Worm (Caenorhabditis elegans) whole organism, L4 larva: ENCODE results near the gene F18G5.1.

ENCODE experiments used
- D1046.2 ChIP-seq: fragments of 200-800 bp; sonication (Bioruptor generic); IDR thresholded peaks from 2 replicates; pipeline ENCODE4 v1.3.6; 2022; ENCODE audit warnings: missing genetic modification characterization, missing compliant biosample characterization
- F10B5.3 ChIP-seq: sonication (generic microtip); optimal IDR thresholded peaks from 2 replicates; lab custom pipeline; 2016; ENCODE audit warnings: mild to moderate bottlenecking, missing genetic modification characterization, missing compliant biosample characterization
- F26F4.8 ChIP-seq: fragments of 200-800 bp; sonication (Bioruptor generic); conservative IDR thresholded peaks from 2 replicates; pipeline ENCODE4 v1.3.6; 2022; ENCODE audit warnings: missing genetic modification characterization, missing compliant biosample characterization
- F44E2.7 ChIP-seq: fragments of 200-800 bp; sonication (Bioruptor generic); IDR thresholded peaks from 2 replicates; pipeline ENCODE4 v2.1.2; 2022; ENCODE audit warnings: missing genetic modification characterization, missing compliant biosample characterization
- T20F7.1 ChIP-seq: fragments of 200-800 bp; sonication (Bioruptor generic); optimal IDR thresholded peaks from 2 replicates; lab custom pipeline; 2018; ENCODE audit warnings: mild to moderate bottlenecking, missing genetic modification characterization, missing compliant biosample characterization
- Y48G9A.11 ChIP-seq: fragments of 200-800 bp; sonication (Bioruptor generic); IDR thresholded peaks from 2 replicates; pipeline ENCODE4 v1.3.6; 2022; ENCODE audit warnings: missing genetic modification reagents, missing genetic modification characterization, missing compliant biosample characterization
- ZK546.5 ChIP-seq, 2 experiments: sonication (generic microtip); optimal IDR thresholded peaks; 2 replicates each; lab custom pipeline; 2017; ENCODE audit warnings: missing biosample characterization in 2 of 2, missing genetic modification characterization in 2 of 2
- aha-1 ChIP-seq: fragments of 150-350 bp; peaks from one replicate; lab custom pipeline; 2014; ENCODE audit warnings: missing biosample characterization, missing genetic modification characterization
- ceh-20 ChIP-seq: fragments of 200-800 bp; sonication (Bioruptor generic); IDR thresholded peaks from 2 replicates; pipeline ENCODE4 v1.3.6; 2022; ENCODE audit warnings: missing genetic modification reagents, missing genetic modification characterization, missing compliant biosample characterization
- ceh-28 ChIP-seq: fragments of 150-350 bp; optimal IDR thresholded peaks from 2 replicates; lab custom pipeline; 2014; ENCODE audit warnings: missing biosample characterization, missing genetic modification reagents, missing genetic modification characterization
- ceh-32 ChIP-seq: sonication (generic microtip); optimal IDR thresholded peaks from 2 replicates; lab custom pipeline; 2016; ENCODE audit warnings: mild to moderate bottlenecking, missing genetic modification characterization, missing compliant biosample characterization; ENCODE audit not compliant: poor library complexity
- cey-2 ChIP-seq: sonication (generic microtip); optimal IDR thresholded peaks from 3 replicates; lab custom pipeline; 2017; ENCODE audit warnings: missing genetic modification characterization, mild to moderate bottlenecking, missing compliant biosample characterization, antibody characterized with exemption, borderline replicate concordance; ENCODE audit not compliant: insufficient read depth
- daf-16 ChIP-seq, 3 experiments: sonication (generic microtip); optimal IDR thresholded peaks; 2 replicates each; lab custom pipeline; 2016 to 2017; ENCODE audit warnings: missing genetic modification characterization in 3 of 3, missing genetic modification reagents in 3 of 3, mild to moderate bottlenecking in 2 of 3, missing compliant biosample characterization in 2 of 3, missing biosample characterization in 1 of 3, moderate library complexity in 1 of 3
- daf-19 ChIP-seq: fragments of 200-800 bp; sonication (Bioruptor generic); conservative IDR thresholded peaks from 2 replicates; pipeline ENCODE4 v1.3.6; 2022; ENCODE audit warnings: missing genetic modification characterization, missing compliant biosample characterization
- dmd-6 ChIP-seq: fragments of 200-800 bp; sonication (Bioruptor generic); IDR thresholded peaks from 2 replicates; pipeline ENCODE4 v1.3.6; 2022; ENCODE audit warnings: missing genetic modification reagents, missing genetic modification characterization, missing compliant biosample characterization
- dmd-8 ChIP-seq: fragments of 200-800 bp; sonication (Bioruptor generic); IDR thresholded peaks from 2 replicates; pipeline ENCODE4 v1.3.6; 2022; ENCODE audit warnings: missing genetic modification characterization, missing compliant biosample characterization
- dmd-9 ChIP-seq: fragments of 200-800 bp; sonication (Bioruptor generic); IDR thresholded peaks from 2 replicates; pipeline ENCODE4 v1.3.6; 2022; ENCODE audit warnings: missing genetic modification reagents, missing genetic modification characterization, missing compliant biosample characterization
- dpl-1 ChIP-seq: fragments of 150-350 bp; optimal IDR thresholded peaks from 2 replicates; lab custom pipeline; 2014; ENCODE audit warnings: missing biosample characterization, missing genetic modification reagents, missing genetic modification characterization
- dve-1 ChIP-seq: sonication (generic microtip); optimal IDR thresholded peaks from 2 replicates; lab custom pipeline; 2017; ENCODE audit warnings: antibody characterized with exemption, mild to moderate bottlenecking, missing genetic modification characterization, missing compliant biosample characterization; ENCODE audit not compliant: insufficient read depth
- gei-8 ChIP-seq: fragments of 200-800 bp; sonication (Bioruptor generic); optimal IDR thresholded peaks from 2 replicates; lab custom pipeline; 2018; ENCODE audit warnings: mild to moderate bottlenecking, missing genetic modification characterization, missing compliant biosample characterization
- hif-1 ChIP-seq, 2 experiments: sonication (generic microtip); optimal IDR thresholded peaks; 2 replicates each; lab custom pipeline; 2016 to 2017; ENCODE audit warnings: missing compliant biosample characterization in 2 of 2, missing genetic modification characterization in 2 of 2, missing genetic modification reagents in 2 of 2, missing genotype in 2 of 2, mild to moderate bottlenecking in 1 of 2
- hlh-11 ChIP-seq: fragments of 200-800 bp; sonication (Bioruptor generic); optimal IDR thresholded peaks from 2 replicates; lab custom pipeline; 2018; ENCODE audit warnings: mild to moderate bottlenecking, missing genetic modification characterization, missing compliant biosample characterization
- hlh-30 ChIP-seq: sonication (generic microtip); optimal IDR thresholded peaks from 2 replicates; lab custom pipeline; 2017; ENCODE audit warnings: antibody characterized with exemption, mild to moderate bottlenecking, missing genetic modification characterization, missing compliant biosample characterization; ENCODE audit not compliant: insufficient read depth
- hmg-1.1 ChIP-seq: fragments of 200-800 bp; sonication (Bioruptor generic); IDR thresholded peaks from 2 replicates; pipeline ENCODE4 v1.3.6; 2022; ENCODE audit warnings: missing genetic modification reagents, missing genetic modification characterization, missing compliant biosample characterization
- lim-7 ChIP-seq: fragments of 200-800 bp; sonication (Bioruptor generic); IDR thresholded peaks from 2 replicates; pipeline ENCODE4 v1.3.6; 2022; ENCODE audit warnings: missing genetic modification characterization, missing compliant biosample characterization
- lsy-2 ChIP-seq, 2 experiments: fragments of 150-350 bp in 1 of 2; sonication (generic microtip) in 1 of 2; optimal IDR thresholded peaks; 2 replicates each; lab custom pipeline; 2014 to 2017; ENCODE audit warnings: missing biosample characterization in 2 of 2, missing genetic modification characterization in 2 of 2
- mdl-1 ChIP-seq, 2 experiments: fragments of 150-350 bp in 1 of 2; sonication (generic microtip) in 1 of 2; optimal IDR thresholded peaks; 2 replicates each; lab custom pipeline; 2014 to 2017; ENCODE audit warnings: missing biosample characterization in 2 of 2, missing genetic modification characterization in 2 of 2
- mep-1 ChIP-seq: fragments of 150-350 bp; sonication (generic microtip); optimal IDR thresholded peaks from 3 replicates; lab custom pipeline; 2014; ENCODE audit warnings: missing biosample characterization, missing genetic modification characterization
- mxl-3 ChIP-seq: fragments of 200-800 bp; sonication (Bioruptor generic); optimal IDR thresholded peaks from 2 replicates; lab custom pipeline; 2018; ENCODE audit warnings: mild to moderate bottlenecking, missing genetic modification characterization, missing compliant biosample characterization
- nhr-11 ChIP-seq: fragments of 150-350 bp; optimal IDR thresholded peaks from 2 replicates; lab custom pipeline; 2014; ENCODE audit warnings: missing biosample characterization, missing genetic modification characterization
- nhr-25 ChIP-seq: sonication (generic microtip); optimal IDR thresholded peaks from 2 replicates; lab custom pipeline; 2017; ENCODE audit warnings: missing genetic modification characterization, mild to moderate bottlenecking, missing compliant biosample characterization, antibody characterized with exemption, moderate library complexity, borderline replicate concordance; ENCODE audit not compliant: insufficient read depth
- nhr-28 ChIP-seq: fragments of 150-350 bp; optimal IDR thresholded peaks from 2 replicates; lab custom pipeline; 2014; ENCODE audit warnings: missing biosample characterization, missing genetic modification characterization
- nhr-42 ChIP-seq: fragments of 200-800 bp; sonication (Bioruptor generic); IDR thresholded peaks from 2 replicates; pipeline ENCODE4 v1.3.6; 2022; ENCODE audit warnings: missing genetic modification characterization, missing compliant biosample characterization
- nhr-48 ChIP-seq: sonication (generic microtip); optimal IDR thresholded peaks from 2 replicates; lab custom pipeline; 2016; ENCODE audit warnings: mild to moderate bottlenecking, missing genetic modification characterization, missing compliant biosample characterization
- pha-4 ChIP-seq, 2 experiments: fragments of 150-350 bp in 1 of 2; fragments of 200-800 bp in 1 of 2; sonication (Bioruptor generic) in 1 of 2; IDR thresholded peaks in 1 of 2; optimal IDR thresholded peaks in 1 of 2; 2 replicates each; pipeline versions ENCODE4 v1.3.6 to Lab custom; 2014 to 2022; ENCODE audit warnings: missing genetic modification characterization in 2 of 2, missing genetic modification reagents in 2 of 2, missing biosample characterization in 1 of 2, missing compliant biosample characterization in 1 of 2
- php-3 ChIP-seq: fragments of 200-800 bp; sonication (Bioruptor generic); IDR thresholded peaks from 2 replicates; pipeline ENCODE4 v1.3.6; 2022; ENCODE audit warnings: missing genetic modification reagents, missing genetic modification characterization, missing compliant biosample characterization
- pqm-1 ChIP-seq: sonication (generic microtip); optimal IDR thresholded peaks from 2 replicates; lab custom pipeline; 2017; ENCODE audit warnings: missing biosample characterization, missing genetic modification characterization
- rbr-2 ChIP-seq: sonication (generic microtip); optimal IDR thresholded peaks from 2 replicates; lab custom pipeline; 2016; ENCODE audit warnings: missing genotype, missing genetic modification characterization, missing compliant biosample characterization
- saeg-2 ChIP-seq: fragments of 200-800 bp; sonication (Bioruptor generic); IDR thresholded peaks from 2 replicates; pipeline ENCODE4 v1.3.6; 2022; ENCODE audit warnings: missing genetic modification reagents, missing genetic modification characterization, missing compliant biosample characterization
- sdz-12 ChIP-seq: fragments of 200-800 bp; sonication (Bioruptor generic); optimal IDR thresholded peaks from 2 replicates; lab custom pipeline; 2018; ENCODE audit warnings: mild to moderate bottlenecking, missing genetic modification characterization, missing compliant biosample characterization
- snpc-1.2 ChIP-seq: fragments of 200-800 bp; sonication (Bioruptor generic); IDR thresholded peaks from 2 replicates; pipeline ENCODE4 v1.3.6; 2022; ENCODE audit warnings: missing genetic modification reagents, missing genetic modification characterization, missing compliant biosample characterization
- spr-1 ChIP-seq: sonication (generic microtip); optimal IDR thresholded peaks from 2 replicates; lab custom pipeline; 2016; ENCODE audit warnings: mild to moderate bottlenecking, missing genetic modification characterization, missing compliant biosample characterization
- spr-3 ChIP-seq: fragments of 200-800 bp; sonication (Bioruptor generic); optimal IDR thresholded peaks from 2 replicates; lab custom pipeline; 2018; ENCODE audit warnings: mild to moderate bottlenecking, missing genetic modification characterization, missing compliant biosample characterization
- unc-62 ChIP-seq, 3 experiments: fragments of 150-350 bp in 1 of 3; sonication (generic microtip); optimal IDR thresholded peaks in 2 of 3; peaks in 1 of 3; 1 replicate in 1 of 3; 2 replicates in 2 of 3; lab custom pipeline; 2014 to 2017; ENCODE audit warnings: missing biosample characterization in 3 of 3, missing genetic modification characterization in 3 of 3, missing genetic modification reagents in 3 of 3, missing genotype in 1 of 3
- zag-1 ChIP-seq: fragments of 150-350 bp; optimal IDR thresholded peaks from 2 replicates; lab custom pipeline; 2014; ENCODE audit warnings: missing biosample characterization, missing genetic modification characterization
- zfp-2 ChIP-seq: sonication (generic microtip); optimal IDR thresholded peaks from 2 replicates; lab custom pipeline; 2016; ENCODE audit warnings: mild to moderate bottlenecking, missing genetic modification characterization, missing compliant biosample characterization

The F18G5.1 gene

ce11 chrX:9259552-9259951 lies at the start of gene F18G5.1:
F18G5.1 (plus strand) TSS chrX:9259852.
- TF ChIP-seq dve-1 (no peak), zag-1 (tag; lab: Kevin White, UChicago) (no peak), nhr-42 (no peak), cey-2 (no peak), lim-7 (GFP tag; lab: Robert Waterston, UW) (no peak), pha-4 (GFP tag; IDR thresholded peaks at IDR 0.05; lab: Robert Waterston, UW) (no peak), pha-4 (tag; optimal IDR thresholded peaks at IDR 0.05; lab: Kevin White, UChicago) (no peak), hmg-1.1 (no peak), ceh-20 (no peak), mdl-1 (tag; optimal IDR thresholded peaks at IDR 0.05; lab: Kevin White, UChicago) (no peak), zfp-2 (tag; lab: Kevin White, UChicago) (no peak), nhr-48 (no peak), ZK546.5 (tag; optimal IDR thresholded peaks at IDR 0.05; lab: Kevin White, UChicago) (no peak), F10B5.3 (tag; lab: Kevin White, UChicago) (no peak), spr-3 (GFP tag; lab: Kevin White, UChicago) (no peak), ceh-28 (no peak)

ce11 chrX:9210086-9210485 lies 49.6 kb upstream of the F18G5.1 start:
- TF ChIP-seq dmd-8 (no peak), ceh-32 (tag; lab: Kevin White, UChicago) (no peak), nhr-28 (tag; lab: Kevin White, UChicago) (peak; percentile 61), php-3 (GFP tag; lab: Robert Waterston, UW) (0 out of 2 replicates have a peak, but pooled peaks have one; percentile 27), cey-2 (no peak), F44E2.7 (GFP tag; lab: Robert Waterston, UW) (no peak), F26F4.8 (GFP tag; lab: Robert Waterston, UW) (no peak), dmd-9 (GFP tag; lab: Robert Waterston, UW) (no peak), dmd-6 (peak; percentile 23; the same call in 1 of the 2 replicates), mep-1 (tag; lab: Kevin White, UChicago) (peak; percentile 9), hif-1 (tag; optimal IDR thresholded peaks at IDR 0.05; lab: Kevin White, UChicago) (no peak), hlh-30 (tag; lab: Kevin White, UChicago) (peak; percentile 7), lsy-2 (tag; optimal IDR thresholded peaks at IDR 0.05; lab: Kevin White, UChicago) (no peak), pqm-1 (peak; percentile 47), nhr-48 (peak; percentile 11), D1046.2 (GFP tag; lab: Robert Waterston, UW) (no peak), mdl-1 (tag; optimal IDR thresholded peaks at IDR 0.05; lab: Kevin White, UChicago) (no peak), T20F7.1 (GFP tag; lab: Kevin White, UChicago) (no peak), nhr-42 (no peak), Y48G9A.11 (GFP tag; lab: Robert Waterston, UW) (no peak), nhr-11 (tag; lab: Kevin White, UChicago) (no peak), hlh-11 (tag; lab: Kevin White, UChicago) (peak; percentile 65), aha-1 (tag; lab: Kevin White, UChicago) (peak; percentile 74), dve-1 (peak; percentile 47), spr-1 (no peak), daf-16 (GFP tag; optimal IDR thresholded peaks at IDR 0.05; lab: Kevin White, UChicago) (no peak), daf-16 (tag; optimal IDR thresholded peaks at IDR 0.05; lab: Kevin White, UChicago) (peak; percentile 82)

ce11 chrX:9212675-9213074 lies 47.0 kb upstream of the F18G5.1 start:
- TF ChIP-seq daf-19 (GFP tag; lab: Robert Waterston, UW) (no peak), sdz-12 (GFP tag; lab: Kevin White, UChicago) (no peak), daf-16 (GFP tag; optimal IDR thresholded peaks at IDR 0.05; lab: Kevin White, UChicago) (no peak), daf-16 (tag; optimal IDR thresholded peaks at IDR 0.05; lab: Kevin White, UChicago) (peak; percentile 86), hlh-11 (tag; lab: Kevin White, UChicago) (peak; percentile 40), snpc-1.2 (GFP tag; lab: Robert Waterston, UW) (no peak), unc-62 (GFP tag; optimal IDR thresholded peaks at IDR 0.05 in 1 of 2; lab: Kevin White, UChicago) (no peak), unc-62 (tag; optimal IDR thresholded peaks at IDR 0.05; lab: Kevin White, UChicago) (no peak), dve-1 (peak; percentile 62), nhr-28 (tag; lab: Kevin White, UChicago) (peak; percentile 69), nhr-25 (tag; lab: Kevin White, UChicago) (no peak), rbr-2 (tag; lab: Kevin White, UChicago) (no peak), dpl-1 (GFP tag; lab: Kevin White, UChicago) (no peak), hlh-30 (tag; lab: Kevin White, UChicago) (peak; percentile 20), gei-8 (no peak), saeg-2 (GFP tag; lab: Robert Waterston, UW) (no peak), mxl-3 (peak; percentile 48)
